Fruit fly (Drosophila melanogaster) whole organism, embryonic: ENCODE data around the gene CG31231.
A peak's percentile ranks its signal among the peaks of the same experiment; 100 is the strongest.

ENCODE experiments used
- Atf-2 ChIP-seq: fragments of 200-800 bp; sonication (Bioruptor generic); optimal IDR thresholded peaks from 2 replicates; lab custom pipeline; 2016; ENCODE audit warnings: missing biosample characterization, missing genetic modification characterization
- Blimp-1 ChIP-seq: fragments of 200-800 bp; sonication (Bioruptor generic); optimal IDR thresholded peaks from 3 replicates; lab custom pipeline; 2018; ENCODE audit warnings: missing biosample characterization, missing genetic modification characterization, mild to moderate bottlenecking, moderate library complexity, missing genetic modification reagents
- Bteb2 ChIP-seq: fragments of 200-800 bp; sonication (Bioruptor generic); optimal IDR thresholded peaks from 2 replicates; lab custom pipeline; 2016; ENCODE audit warnings: missing biosample characterization, missing genetic modification characterization
- CG10565 ChIP-seq: fragments of 200-800 bp; sonication (Bioruptor generic); optimal IDR thresholded peaks from 3 replicates; lab custom pipeline; 2016; ENCODE audit warnings: missing biosample characterization, mild to moderate bottlenecking, missing genetic modification characterization
- CG13287 ChIP-seq: fragments of 200-800 bp; sonication (Bioruptor generic); IDR thresholded peaks from 2 replicates; pipeline ENCODE4 v1.3.6; 2022; ENCODE audit warnings: missing biosample characterization, missing genetic modification characterization; ENCODE audit not compliant: partially characterized antibody
- CG13296 ChIP-seq: fragments of 200-800 bp; sonication (Bioruptor generic); optimal IDR thresholded peaks from 3 replicates; lab custom pipeline; 2018; ENCODE audit warnings: missing biosample characterization, mild to moderate bottlenecking, missing genetic modification characterization
- CG13775 ChIP-seq: fragments of 200-800 bp; sonication (Bioruptor generic); optimal IDR thresholded peaks from 3 replicates; lab custom pipeline; 2017; ENCODE audit warnings: missing biosample characterization, mild to moderate bottlenecking, missing genetic modification characterization
- CG14667 ChIP-seq: fragments of 200-800 bp; sonication (Bioruptor generic); IDR thresholded peaks from 2 replicates; pipeline ENCODE4 v1.3.6; 2022; ENCODE audit warnings: missing biosample characterization, missing genetic modification characterization
- CG1603 ChIP-seq: fragments of 200-800 bp; sonication (Bioruptor generic); optimal IDR thresholded peaks from 2 replicates; lab custom pipeline; 2019; ENCODE audit warnings: missing biosample characterization, mild to moderate bottlenecking, missing genetic modification characterization, moderate library complexity
- CG1647 ChIP-seq: fragments of 200-800 bp; sonication (Bioruptor generic); optimal IDR thresholded peaks from 3 replicates; lab custom pipeline; 2016; ENCODE audit warnings: missing biosample characterization, missing genetic modification characterization
- CG2712 ChIP-seq: fragments of 200-800 bp; optimal IDR thresholded peaks from 3 replicates; lab custom pipeline; 2019; ENCODE audit warnings: missing biosample characterization, mild to moderate bottlenecking, missing genetic modification characterization, moderate library complexity
- CG3407 ChIP-seq: fragments of 200-800 bp; sonication (Bioruptor generic); optimal IDR thresholded peaks from 2 replicates; lab custom pipeline; 2018; ENCODE audit warnings: missing biosample characterization, mild to moderate bottlenecking, missing genetic modification characterization
- CG3847 ChIP-seq: fragments of 200-800 bp; sonication (Bioruptor generic); IDR thresholded peaks from 2 replicates; pipeline ENCODE4 v1.3.6; 2022; ENCODE audit warnings: missing biosample characterization, missing genetic modification characterization
- CG4617 ChIP-seq: fragments of 200-800 bp; sonication (Bioruptor generic); optimal IDR thresholded peaks from 3 replicates; lab custom pipeline; 2016; ENCODE audit warnings: missing biosample characterization, missing genetic modification characterization, borderline replicate concordance
- CG9215 ChIP-seq: fragments of 200-800 bp; sonication (Bioruptor generic); IDR thresholded peaks from 2 replicates; pipeline ENCODE4 v1.3.6; 2022; ENCODE audit warnings: missing biosample characterization, missing genetic modification characterization
- CTCF ChIP-seq: fragments of 200-800 bp; sonication (Bioruptor generic); optimal IDR thresholded peaks from 2 replicates; lab custom pipeline; 2017; ENCODE audit warnings: missing biosample characterization, mild to moderate bottlenecking, missing genetic modification characterization, moderate library complexity
- CoRest ChIP-seq: fragments of 200-800 bp; sonication (Bioruptor generic); optimal IDR thresholded peaks from 3 replicates; lab custom pipeline; 2018; ENCODE audit warnings: missing biosample characterization, mild to moderate bottlenecking, missing genetic modification characterization, moderate library complexity
- ERR ChIP-seq: fragments of 200-800 bp; sonication (Bioruptor generic); optimal IDR thresholded peaks from 2 replicates; lab custom pipeline; 2016; ENCODE audit warnings: missing biosample characterization, missing genetic modification characterization
- Elba2 ChIP-seq: fragments of 200-800 bp; sonication (Bioruptor generic); optimal IDR thresholded peaks from 3 replicates; lab custom pipeline; 2016; ENCODE audit warnings: missing biosample characterization, missing genetic modification characterization
- Hr3 ChIP-seq: fragments of 200-800 bp; sonication (Bioruptor generic); optimal IDR thresholded peaks from 3 replicates; lab custom pipeline; 2016; ENCODE audit warnings: missing biosample characterization, missing genetic modification characterization
- MESR4 ChIP-seq: fragments of 200-800 bp; sonication (Bioruptor generic); optimal IDR thresholded peaks from 2 replicates; lab custom pipeline; 2018; ENCODE audit warnings: missing biosample characterization, mild to moderate bottlenecking, missing genetic modification characterization, moderate library complexity
- Oaz ChIP-seq: fragments of 200-800 bp; sonication (Bioruptor generic); IDR thresholded peaks from 2 replicates; pipeline ENCODE4 v1.3.6; 2022; ENCODE audit warnings: missing biosample characterization, missing genetic modification characterization
- Poxn ChIP-seq: fragments of 200-800 bp; sonication (Bioruptor generic); IDR thresholded peaks from 2 replicates; pipeline ENCODE4 v1.3.6; 2022; ENCODE audit warnings: missing biosample characterization, missing genetic modification characterization
- Sox102F ChIP-seq: fragments of 200-800 bp; sonication (Bioruptor generic); optimal IDR thresholded peaks from 2 replicates; lab custom pipeline; 2018; ENCODE audit warnings: missing biosample characterization, mild to moderate bottlenecking, missing genetic modification characterization, moderate library complexity
- Tbp ChIP-seq: fragments of >200 bp; optimal IDR thresholded peaks from 2 replicates; lab custom pipeline; 2018; ENCODE audit warnings: missing biosample characterization, missing genetic modification characterization
- Xrp1 ChIP-seq: fragments of 200-800 bp; sonication (Bioruptor generic); IDR thresholded peaks from 2 replicates; pipeline ENCODE4 v1.3.6; 2022; ENCODE audit warnings: missing biosample characterization, missing genetic modification characterization
- bsh ChIP-seq, 2 experiments: fragments of 200-800 bp; sonication (Bioruptor generic); optimal IDR thresholded peaks; 2 replicates each; lab custom pipeline; 2017 to 2018; ENCODE audit warnings: mild to moderate bottlenecking in 2 of 2, missing biosample characterization in 2 of 2, missing genetic modification characterization in 2 of 2, moderate library complexity in 1 of 2
- chif ChIP-seq, 2 experiments: fragments of 200-800 bp; sonication (Bioruptor generic); optimal IDR thresholded peaks; 3 replicates each; lab custom pipeline; 2016; ENCODE audit warnings: missing biosample characterization in 2 of 2, missing genetic modification characterization in 2 of 2
- croc ChIP-seq: fragments of 200-800 bp; sonication (Bioruptor generic); conservative IDR thresholded peaks from 3 replicates; pipeline ENCODE4 v1.3.6; 2022; ENCODE audit warnings: missing biosample characterization, missing genetic modification characterization
- cwo ChIP-seq: fragments of 200-800 bp; sonication (Bioruptor generic); optimal IDR thresholded peaks from 3 replicates; lab custom pipeline; 2017; ENCODE audit warnings: missing biosample characterization, missing genetic modification characterization, mild to moderate bottlenecking, moderate library complexity, missing genetic modification reagents
- da ChIP-seq: fragments of 200-800 bp; sonication (Bioruptor generic); optimal IDR thresholded peaks from 2 replicates; lab custom pipeline; 2016; ENCODE audit warnings: missing biosample characterization, missing genetic modification characterization
- dm ChIP-seq: fragments of 200-800 bp; sonication (Bioruptor generic); optimal IDR thresholded peaks from 3 replicates; lab custom pipeline; 2016; ENCODE audit warnings: missing biosample characterization, missing genetic modification characterization
- ewg ChIP-seq: fragments of 200-800 bp; sonication (Bioruptor generic); optimal IDR thresholded peaks from 3 replicates; lab custom pipeline; 2017; ENCODE audit warnings: mild to moderate bottlenecking, missing biosample characterization, missing genetic modification reagents, missing genetic modification characterization
- ftz-f1 ChIP-seq: fragments of 200-800 bp; sonication (Bioruptor generic); optimal IDR thresholded peaks from 2 replicates; lab custom pipeline; 2016; ENCODE audit warnings: missing biosample characterization, missing genetic modification characterization
- fu2 ChIP-seq: fragments of 200-800 bp; sonication (Bioruptor generic); optimal IDR thresholded peaks from 2 replicates; lab custom pipeline; 2016; ENCODE audit warnings: missing biosample characterization, missing genetic modification characterization
- kay ChIP-seq: fragments of 200-800 bp; sonication (Bioruptor generic); optimal IDR thresholded peaks from 2 replicates; lab custom pipeline; 2016; ENCODE audit warnings: missing biosample characterization, missing genetic modification characterization
- klu ChIP-seq: fragments of 200-800 bp; sonication (Bioruptor generic); IDR thresholded peaks from 2 replicates; pipeline ENCODE4 v1.3.6; 2022; ENCODE audit warnings: missing biosample characterization, missing genetic modification characterization
- kni ChIP-seq: fragments of 200-800 bp; sonication (Bioruptor generic); optimal IDR thresholded peaks from 3 replicates; lab custom pipeline; 2017; ENCODE audit warnings: mild to moderate bottlenecking, missing biosample characterization, missing genetic modification reagents, missing genetic modification characterization
- lab ChIP-seq: fragments of 200-800 bp; sonication (Bioruptor generic); optimal IDR thresholded peaks from 3 replicates; lab custom pipeline; 2017; ENCODE audit warnings: missing biosample characterization, missing genetic modification characterization, mild to moderate bottlenecking, moderate library complexity, missing genetic modification reagents
- nom ChIP-seq: fragments of 200-800 bp; sonication (Bioruptor generic); optimal IDR thresholded peaks from 2 replicates; lab custom pipeline; 2017; ENCODE audit warnings: missing biosample characterization, missing genetic modification characterization, mild to moderate bottlenecking, moderate library complexity, missing genetic modification reagents
- pb ChIP-seq: fragments of 200-800 bp; sonication (Bioruptor generic); optimal IDR thresholded peaks from 3 replicates; lab custom pipeline; 2016; ENCODE audit warnings: missing biosample characterization, missing genetic modification characterization
- pnt ChIP-seq: fragments of 200-800 bp; sonication (Bioruptor generic); optimal IDR thresholded peaks from 3 replicates; lab custom pipeline; 2016; ENCODE audit warnings: missing biosample characterization, missing genetic modification characterization
- ranshi ChIP-seq: fragments of 200-800 bp; sonication (Bioruptor generic); IDR thresholded peaks from 2 replicates; pipeline ENCODE4 v1.3.6; 2022; ENCODE audit warnings: missing biosample characterization, missing genetic modification characterization
- sna ChIP-seq: fragments of 200-800 bp; sonication (Bioruptor generic); IDR thresholded peaks from 2 replicates; pipeline ENCODE4 v1.3.6; 2022; ENCODE audit warnings: missing biosample characterization, missing genetic modification characterization; ENCODE audit not compliant: partially characterized antibody
- stwl ChIP-seq: fragments of 200-800 bp; sonication (Bioruptor generic); optimal IDR thresholded peaks from 3 replicates; lab custom pipeline; 2018; ENCODE audit warnings: missing biosample characterization, mild to moderate bottlenecking, missing genetic modification characterization, moderate library complexity
- tio ChIP-seq: fragments of 200-800 bp; sonication (Bioruptor generic); optimal IDR thresholded peaks from 2 replicates; lab custom pipeline; 2017; ENCODE audit warnings: missing biosample characterization, missing genetic modification characterization, inconsistent platforms
- vnd ChIP-seq: fragments of 200-800 bp; sonication (Bioruptor generic); IDR thresholded peaks from 3 replicates; pipeline ENCODE4 v1.3.6; 2022; ENCODE audit warnings: missing biosample characterization, missing genetic modification characterization; ENCODE audit not compliant: partially characterized antibody
- wor ChIP-seq: fragments of 200-800 bp; sonication (Bioruptor generic); IDR thresholded peaks from 2 replicates; pipeline ENCODE4 v1.3.6; 2022; ENCODE audit warnings: missing biosample characterization, missing genetic modification characterization
- zen2 ChIP-seq: fragments of 200-800 bp; sonication (Bioruptor generic); IDR thresholded peaks from 3 replicates; pipeline ENCODE4 v1.3.6; 2022; ENCODE audit warnings: missing biosample characterization, missing genetic modification characterization; ENCODE audit not compliant: partially characterized antibody
- zf30C ChIP-seq: fragments of 200-800 bp; sonication (Bioruptor generic); optimal IDR thresholded peaks from 3 replicates; lab custom pipeline; 2018; ENCODE audit warnings: missing biosample characterization, mild to moderate bottlenecking, missing genetic modification characterization

CG31231 gene

DNA sequence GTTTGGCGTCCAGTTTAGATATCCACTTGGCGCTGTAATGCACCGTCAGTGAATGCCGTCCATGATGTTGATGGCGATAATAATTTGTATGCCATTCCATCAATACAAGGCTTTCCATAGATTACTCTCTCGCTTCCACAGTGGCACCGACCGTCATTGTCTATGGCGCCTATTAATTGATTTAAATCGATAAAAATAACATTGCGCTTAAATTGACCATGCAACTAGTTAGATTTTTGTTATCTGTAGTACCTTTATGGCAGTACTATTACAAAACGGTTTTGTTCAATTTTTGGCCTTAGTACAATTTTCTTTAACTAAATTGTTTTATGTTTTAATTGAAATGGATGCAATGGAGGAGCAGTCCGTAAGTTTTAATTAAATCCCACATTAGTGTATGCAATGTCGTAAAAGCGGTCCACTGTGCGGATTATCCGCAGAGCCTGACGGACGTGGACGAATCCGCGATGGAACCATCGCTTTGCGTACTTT lies 45.7 kb upstream of the CG31231 start:
- TF ChIP-seq Tbp (no peak), bsh (GFP tag; optimal IDR thresholded peaks at IDR 0.05; lab: Kevin White, UChicago) (peak in 1 of 2 experiments; percentile 4), zf30C (GFP tag; lab: Kevin White, UChicago) (no peak), CG13775 (GFP tag; lab: Kevin White, UChicago) (peak; percentile 44)

DNA sequence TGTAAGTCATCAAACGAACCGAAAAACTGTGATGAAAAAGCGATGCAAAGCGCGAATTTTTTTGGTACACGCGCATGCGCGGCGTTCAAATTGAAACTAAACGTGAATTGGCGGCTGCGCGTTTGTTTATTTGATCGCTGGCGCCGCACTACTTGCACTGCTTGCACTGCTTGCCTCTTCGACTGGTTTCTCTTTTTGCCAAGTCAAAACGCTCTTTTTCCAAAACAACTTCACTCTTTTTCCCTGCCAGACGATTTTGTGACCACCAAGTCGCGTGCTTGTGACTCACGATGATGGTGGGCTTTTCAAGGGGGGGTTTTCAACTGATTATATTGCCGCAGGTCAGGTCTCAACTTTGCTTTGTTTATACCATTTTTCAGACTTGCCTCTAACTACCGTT lies 43.9 kb upstream of the CG31231 start, which contains the start of gene CG14304:
TSS of gene CG14304 (minus strand) at position 98 of the 400 bp plus-strand sequence.
- TF ChIP-seq Poxn (GFP tag; lab: Robert Waterston, UW) (no peak), MESR4 (GFP tag; lab: Kevin White, UChicago) (no peak), nom (GFP tag; lab: Kevin White, UChicago) (no peak), cwo (GFP tag; lab: Kevin White, UChicago) (peak; percentile 89), CG13296 (GFP tag; lab: Kevin White, UChicago) (no peak), klu (GFP tag; lab: Robert Waterston, UW) (no peak), pnt (GFP tag; lab: Kevin White, UChicago) (no peak), ftz-f1 (GFP tag; lab: Kevin White, UChicago) (no peak), kni (GFP tag; lab: Kevin White, UChicago) (no peak), CG1647 (GFP tag; lab: Kevin White, UChicago) (no peak), CG3847 (GFP tag; lab: Robert Waterston, UW) (no peak), pb (GFP tag; lab: Kevin White, UChicago) (no peak), CG14667 (GFP tag; lab: Robert Waterston, UW) (no peak), CG3407 (GFP tag; lab: Kevin White, UChicago) (no peak), CoRest (no peak), vnd (GFP tag; lab: Robert Waterston, UW) (peak; percentile 39; the same call in 1 of the 3 replicates), Oaz (GFP tag; lab: Robert Waterston, UW) (no peak), sna (GFP tag; lab: Robert Waterston, UW) (no peak), Sox102F (GFP tag; lab: Kevin White, UChicago) (no peak), Xrp1 (GFP tag; lab: Robert Waterston, UW) (no peak), tio (no peak), lab (GFP tag; lab: Kevin White, UChicago) (no peak), wor (GFP tag; lab: Robert Waterston, UW) (no peak), Hr3 (GFP tag; lab: Kevin White, UChicago) (no peak), dm (GFP tag; lab: Kevin White, UChicago) (no peak), CTCF (GFP tag; lab: Kevin White, UChicago) (peak; percentile 55), CG10565 (no peak), Atf-2 (GFP tag; lab: Kevin White, UChicago) (no peak), Bteb2 (no peak), CG4617 (no peak), Elba2 (GFP tag; lab: Kevin White, UChicago) (no peak), CG13287 (GFP tag; lab: Robert Waterston, UW) (peak; percentile 50; the same call in 1 of the 2 replicates), kay (peak; percentile 46), croc (GFP tag; lab: Robert Waterston, UW) (no peak), ERR (GFP tag; lab: Kevin White, UChicago) (no peak), da (GFP tag; lab: Kevin White, UChicago) (no peak), ranshi (GFP tag; lab: Robert Waterston, UW) (no peak), stwl (tag; lab: Kevin White, UChicago) (peak; percentile 56), CG2712 (no peak), chif (GFP tag; optimal IDR thresholded peaks at IDR 0.05; lab: Kevin White, UChicago) (no peak), ewg (GFP tag; lab: Kevin White, UChicago) (peak; percentile 31), CG9215 (GFP tag; lab: Robert Waterston, UW) (no peak), fu2 (GFP tag; lab: Kevin White, UChicago) (no peak), Blimp-1 (peak; percentile 27), zen2 (0 out of 3 replicates have a peak, but pooled peaks have one; percentile 17), CG1603 (tag; lab: Kevin White, UChicago) (no peak)
